Fruit fly (Drosophila melanogaster): ENCODE results near the gene CG32811.

DNA sequence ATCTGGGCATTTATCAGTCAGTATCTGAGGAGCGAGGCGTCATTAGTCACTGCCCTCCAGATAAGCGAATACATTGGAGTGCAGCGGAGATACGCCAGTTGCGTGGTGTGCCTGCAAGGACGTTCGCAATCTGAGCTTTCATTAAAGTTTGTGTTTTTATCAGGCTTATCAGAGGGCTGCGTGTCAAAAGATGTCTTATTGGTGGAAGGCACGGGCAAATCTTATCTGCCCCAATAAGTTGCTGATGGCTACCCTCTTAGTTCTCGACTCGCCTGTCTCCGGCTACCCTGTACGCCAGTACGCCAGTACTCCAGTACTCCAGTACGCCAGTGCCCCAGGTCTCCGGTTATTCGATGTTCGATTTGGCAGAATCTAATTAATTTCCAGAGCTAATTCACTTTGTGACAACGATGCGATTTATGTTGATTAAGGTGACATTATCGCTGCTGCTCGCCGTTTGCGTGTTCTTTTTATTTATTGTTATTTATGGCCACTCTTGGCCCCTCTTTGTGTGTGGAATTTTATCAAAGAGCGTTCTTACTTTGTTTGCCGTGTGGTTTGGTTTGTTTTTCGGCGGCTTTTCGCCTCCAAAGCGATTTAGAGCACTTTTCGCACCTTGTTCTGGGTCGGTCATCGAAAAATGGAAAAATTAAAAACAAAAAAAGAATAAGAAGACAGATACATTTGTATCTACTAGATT, 41.3 kb downstream of the CG32811 start:
- TF ChIP-seq h (optimal IDR thresholded peaks at IDR 0.05) (no peak), Myc (optimal IDR thresholded peaks at IDR 0.05) (no peak), insv (optimal IDR thresholded peaks at IDR 0.05) (no peak)

Measured in Kc167 (cell line).